Fruit fly (Drosophila melanogaster): ENCODE data around the gene CG31296.

The CG31296 gene

DNA sequence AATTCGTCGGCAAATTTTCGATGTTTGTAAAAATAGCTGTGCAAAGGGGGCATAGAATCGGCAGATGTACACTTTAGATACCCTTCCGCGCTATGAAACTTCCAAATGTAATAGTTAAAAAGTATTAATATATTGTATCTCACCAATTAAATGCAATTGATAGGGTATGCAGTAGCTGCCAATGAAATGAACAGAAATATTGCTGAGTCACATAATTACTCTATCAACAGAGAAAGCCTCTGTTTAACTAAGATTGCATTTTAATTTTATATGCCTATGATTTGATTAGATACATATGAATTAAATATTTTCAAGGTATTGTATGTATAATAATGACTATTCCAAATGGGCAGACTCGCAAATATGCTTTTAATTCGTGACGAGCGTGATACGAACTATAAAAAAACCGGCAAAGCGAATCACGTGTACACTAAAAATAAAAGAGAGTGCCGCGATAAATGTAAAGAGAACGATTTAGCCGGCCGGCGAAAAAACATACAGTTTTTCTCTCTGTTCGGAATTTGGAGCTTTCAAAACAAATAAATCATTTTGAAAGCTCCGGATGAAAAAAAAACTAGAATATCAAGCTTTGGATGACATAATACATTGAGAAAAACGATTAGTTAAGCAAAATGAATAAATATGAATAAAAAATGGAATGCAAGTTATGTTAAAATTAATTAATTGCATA, 16.7 kb upstream of the CG31296 start, which contains the start of gene AOX3 (continued):
- peak; percentile 46 for TF ChIP-seq exex (tag; optimal IDR thresholded peaks at IDR 0.05)
- no peak for TF ChIP-seq chn (GFP tag; optimal IDR thresholded peaks at IDR 0.05)
- no peak for TF ChIP-seq CG1792 (GFP tag; optimal IDR thresholded peaks at IDR 0.05)
- peak; percentile 33; the same call in 1 of the 2 replicates for TF ChIP-seq CG31224 (GFP tag; IDR thresholded peaks at IDR 0.05)
- TF ChIP-seq CG9932 (GFP tag; IDR thresholded peaks at IDR 0.05), result peak; percentile 61
- TF ChIP-seq sug (tag; optimal IDR thresholded peaks at IDR 0.05), result no peak

dm6 chr3R:15547226-15547625, 16.0 kb upstream of the CG31296 start:
- no peak for TF ChIP-seq fd102C (GFP tag; optimal IDR thresholded peaks at IDR 0.05)
- no peak for TF ChIP-seq mam (GFP tag; optimal IDR thresholded peaks at IDR 0.05)
- 0 out of 4 replicates have a peak, but pooled peaks have one; percentile 18 for TF ChIP-seq chinmo (GFP tag; IDR thresholded peaks at IDR 0.05; ENCODE audit: partially characterized antibody)
- TF ChIP-seq sens (GFP tag), result peak; percentile 54
- no peak for TF ChIP-seq PHDP (tag; optimal IDR thresholded peaks at IDR 0.05)

DNA sequence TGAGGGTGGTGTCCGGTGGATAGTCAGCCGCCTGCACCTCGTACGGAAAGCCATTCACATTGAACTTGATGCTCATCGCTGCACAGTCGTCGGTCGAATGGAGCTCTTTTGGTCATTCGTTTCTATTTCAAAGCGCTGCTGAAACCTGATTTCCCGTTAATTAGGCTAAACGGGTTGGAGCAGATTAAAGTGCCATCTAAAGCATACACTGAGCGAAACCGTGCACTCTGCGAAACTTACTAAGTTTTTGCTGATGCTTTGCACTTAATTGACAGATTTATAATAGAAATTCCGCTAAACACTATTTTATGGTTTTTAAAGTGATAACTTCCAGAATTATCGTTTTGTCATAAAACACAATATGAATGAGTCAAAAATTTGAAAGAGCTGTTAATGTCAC, 11.0 kb upstream of the CG31296 start, which contains the start of gene AOX2:
Gene AOX2 (minus strand): TSS at position 101 of the 400 bp plus-strand sequence.
- TF ChIP-seq Chrac-16 (GFP tag; optimal IDR thresholded peaks at IDR 0.05) (no peak), CG2889 (GFP tag; IDR thresholded peaks at IDR 0.05) (no peak), D19B (GFP tag; optimal IDR thresholded peaks at IDR 0.05) (no peak), CG11504 (tag; optimal IDR thresholded peaks at IDR 0.05) (no peak), Scr (GFP tag; IDR thresholded peaks at IDR 0.05; ENCODE audit: partially characterized antibody) (no peak), CG12104 (GFP tag; optimal IDR thresholded peaks at IDR 0.05) (no peak), CG7987 (GFP tag; optimal IDR thresholded peaks at IDR 0.05) (no peak), CG12155 (GFP tag; optimal IDR thresholded peaks at IDR 0.05) (no peak), pzg (GFP tag; optimal IDR thresholded peaks at IDR 0.05) (no peak)

DNA sequence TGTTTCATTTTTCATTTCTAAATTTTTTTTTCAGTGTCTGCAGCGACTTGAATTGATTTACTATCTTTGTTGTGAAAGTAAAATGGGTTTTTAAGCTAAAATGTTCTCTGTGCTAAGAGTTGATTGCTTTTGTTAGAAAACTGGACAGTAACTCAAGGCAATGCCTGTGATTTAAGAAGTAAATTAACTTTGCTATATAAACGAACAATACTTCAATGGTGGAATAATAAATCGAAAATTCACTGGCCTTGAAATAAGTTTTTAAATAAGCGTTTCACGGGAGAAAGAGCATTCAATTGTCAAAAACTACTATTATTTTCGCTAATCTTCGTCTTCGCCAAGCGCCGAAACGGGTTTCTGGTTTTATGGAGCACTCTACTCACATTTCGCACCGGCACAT, 9.7 kb upstream of the CG31296 start:
- TF ChIP-seq Mad (GFP tag; optimal IDR thresholded peaks at IDR 0.05), result no peak

DNA sequence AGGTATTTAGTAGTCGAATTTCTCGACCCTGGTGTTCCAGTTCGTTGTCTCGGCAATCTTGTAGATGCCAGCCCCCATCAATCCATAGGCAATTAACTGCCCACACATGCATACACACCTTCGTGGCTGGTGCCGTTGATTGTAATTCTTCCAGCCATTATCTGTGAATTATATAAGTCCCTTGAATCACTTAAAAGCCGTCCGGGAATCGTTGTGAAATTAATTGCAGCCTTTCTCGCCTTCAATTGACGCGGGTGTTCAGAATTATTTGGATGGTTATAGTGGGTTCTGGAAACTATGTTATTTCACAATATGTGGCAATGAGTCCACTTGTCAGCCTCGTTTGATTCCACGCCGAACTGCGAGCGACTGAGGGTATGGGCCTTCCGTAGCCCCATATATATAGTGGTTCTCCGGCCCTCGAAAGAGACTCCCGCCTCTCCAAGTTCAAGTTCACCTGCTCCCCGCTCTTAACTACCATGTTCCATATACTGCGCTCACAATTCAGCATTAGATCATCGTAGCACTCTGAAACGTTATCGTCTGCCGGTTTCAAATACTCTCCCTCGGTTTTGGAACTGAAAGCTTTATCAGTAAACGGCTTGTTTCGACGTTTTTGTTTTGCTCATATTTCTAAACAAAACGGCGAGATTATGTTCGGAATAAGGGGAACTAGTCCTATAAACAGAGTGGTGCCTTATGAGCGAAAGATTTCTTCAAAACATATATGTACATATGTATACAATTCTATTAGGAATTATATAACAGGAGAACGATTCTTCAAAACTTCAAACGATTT, 5.8 kb upstream of the CG31296 start, which contains the start of gene AOX1:
Gene AOX1 (minus strand): TSS at position 375 of the 799 bp plus-strand sequence.
- TF ChIP-seq CG3163 (GFP tag; optimal IDR thresholded peaks at IDR 0.05) (peak; percentile 63), ftz-f1 (GFP tag; optimal IDR thresholded peaks at IDR 0.05) (peak; percentile 16), Pdp1 (GFP tag; optimal IDR thresholded peaks at IDR 0.05) (peak in 1 of 2 experiments; percentile 73), CG5245 (GFP tag; optimal IDR thresholded peaks at IDR 0.05) (no peak), Trl (optimal IDR thresholded peaks at IDR 0.05) (peak; percentile 14 to 81), Trl (GFP tag; optimal IDR thresholded peaks at IDR 0.05) (no peak), Sry-δ (GFP tag; optimal IDR thresholded peaks at IDR 0.05) (no peak), CG34376 (GFP tag; optimal IDR thresholded peaks at IDR 0.05) (peak; percentile 27), CG32532 (GFP tag; IDR thresholded peaks at IDR 0.05) (peak; percentile 41; the same call in 1 of the 2 replicates), CG13624 (GFP tag; optimal IDR thresholded peaks at IDR 0.05) (no peak), sc (optimal IDR thresholded peaks at IDR 0.05) (no peak), sc (GFP tag; optimal IDR thresholded peaks at IDR 0.05) (no peak), z (GFP tag; IDR thresholded peaks at IDR 0.05) (no peak), inv (GFP tag; IDR thresholded peaks at IDR 0.05; ENCODE audit: partially characterized antibody) (peak; percentile 24; the same call in 1 of the 2 replicates), HHEX (GFP tag; optimal IDR thresholded peaks at IDR 0.05) (no peak), Jarid2 (GFP tag; optimal IDR thresholded peaks at IDR 0.05) (peak; percentile 62), chinmo (GFP tag; IDR thresholded peaks at IDR 0.05; ENCODE audit: partially characterized antibody) (peak; percentile 76; the same call in 2 of the 4 replicates), cwo (GFP tag; optimal IDR thresholded peaks at IDR 0.05) (peak; percentile 28)
